Worm (Caenorhabditis elegans): Measurements from ENCODE around the gene rhr-2.

DNA sequence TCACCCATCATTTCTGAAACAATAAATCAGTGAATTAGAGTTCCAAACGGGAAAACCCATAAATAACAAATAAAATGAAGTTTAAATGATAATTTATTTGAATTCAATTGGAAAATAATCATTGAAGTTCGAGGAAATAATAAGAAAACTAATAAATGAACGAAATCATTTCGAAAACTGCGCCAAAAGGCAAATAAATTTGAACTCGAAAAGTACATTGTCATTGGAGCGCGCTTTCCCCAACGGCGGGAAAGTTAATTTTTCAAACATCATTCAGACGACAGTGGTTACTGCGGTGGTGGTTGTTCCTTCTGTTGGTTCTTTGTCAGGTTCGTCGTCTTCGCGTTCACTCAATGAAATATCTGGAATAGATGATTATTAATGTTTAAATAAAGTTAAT, 3.5 kb upstream of the rhr-2 start, which contains the start of gene npp-22:
- TF ChIP-seq unc-62 (GFP tag; optimal IDR thresholded peaks at IDR 0.05) (no peak), elt-3 (tag; optimal IDR thresholded peaks at IDR 0.05) (no peak), mep-1 (tag; optimal IDR thresholded peaks at IDR 0.05) (peak; percentile 58), ceh-43 (GFP tag; optimal IDR thresholded peaks at IDR 0.05) (no peak), mls-2 (tag; optimal IDR thresholded peaks at IDR 0.05) (no peak), nhr-237 (tag; optimal IDR thresholded peaks at IDR 0.05) (no peak), nhr-28 (tag; optimal IDR thresholded peaks at IDR 0.05) (no peak), lsy-2 (tag; optimal IDR thresholded peaks at IDR 0.05) (no peak), blmp-1 (tag; optimal IDR thresholded peaks at IDR 0.05) (no peak), lin-32 (GFP tag; optimal IDR thresholded peaks at IDR 0.05) (no peak), lin-13 (tag; optimal IDR thresholded peaks at IDR 0.05) (no peak), nhr-76 (tag; optimal IDR thresholded peaks at IDR 0.05) (no peak)
